Fruit fly (Drosophila melanogaster) whole organism, prepupa: Measurements from ENCODE around the gene htk.

Experiments used
- Blimp-1 ChIP-seq: fragments of 200-800 bp; sonication (Bioruptor generic); optimal IDR thresholded peaks from 3 replicates; lab custom pipeline; 2017; ENCODE audit warnings: missing biosample characterization, missing genetic modification characterization, mild to moderate bottlenecking, moderate library complexity, missing genetic modification reagents
- CG10631 ChIP-seq: fragments of 200-800 bp; sonication (Bioruptor generic); optimal IDR thresholded peaks from 2 replicates; lab custom pipeline; 2016; ENCODE audit warnings: missing biosample characterization, missing genetic modification characterization
- CG10669 ChIP-seq: fragments of 200-800 bp; sonication (Bioruptor generic); optimal IDR thresholded peaks from 3 replicates; lab custom pipeline; 2018; ENCODE audit warnings: missing biosample characterization, mild to moderate bottlenecking, missing genetic modification characterization, moderate library complexity
- CG11294 ChIP-seq: fragments of 200-800 bp; sonication (Bioruptor generic); IDR thresholded peaks from 2 replicates; pipeline ENCODE4 v1.3.6; 2022; ENCODE audit warnings: missing biosample characterization, missing genetic modification characterization
- CG11762 ChIP-seq: fragments of 200-800 bp; sonication (Bioruptor generic); optimal IDR thresholded peaks from 3 replicates; lab custom pipeline; 2016; ENCODE audit warnings: missing biosample characterization, missing genetic modification characterization; ENCODE audit not compliant: insufficient read depth
- CG11902 ChIP-seq: fragments of 200-800 bp; sonication (Bioruptor generic); optimal IDR thresholded peaks from 3 replicates; lab custom pipeline; 2016; ENCODE audit warnings: missing biosample characterization, missing genetic modification characterization
- CG15336 ChIP-seq: fragments of 200-800 bp; sonication (Bioruptor generic); IDR thresholded peaks from 2 replicates; pipeline ENCODE4 v1.3.6; 2022; ENCODE audit warnings: missing biosample characterization, missing genetic modification characterization
- CG1621 ChIP-seq: fragments of 200-800 bp; sonication (Bioruptor generic); optimal IDR thresholded peaks from 3 replicates; lab custom pipeline; 2018; ENCODE audit warnings: missing biosample characterization, mild to moderate bottlenecking, missing genetic modification characterization
- CG16779 ChIP-seq: fragments of 200-800 bp; sonication (Bioruptor generic); optimal IDR thresholded peaks from 3 replicates; lab custom pipeline; 2017; ENCODE audit warnings: missing biosample characterization, mild to moderate bottlenecking, missing genetic modification characterization
- CG3032 ChIP-seq: fragments of 200-800 bp; optimal IDR thresholded peaks from 2 replicates; lab custom pipeline; 2019; ENCODE audit warnings: missing biosample characterization, mild to moderate bottlenecking, missing genetic modification characterization, moderate library complexity
- CG31627 ChIP-seq: fragments of 200-800 bp; sonication (Bioruptor generic); optimal IDR thresholded peaks from 3 replicates; lab custom pipeline; 2016; ENCODE audit warnings: missing biosample characterization, missing genetic modification characterization
- CG32006 ChIP-seq: fragments of 200-800 bp; sonication (Bioruptor generic); optimal IDR thresholded peaks from 3 replicates; lab custom pipeline; 2017; ENCODE audit warnings: missing biosample characterization, mild to moderate bottlenecking, missing genetic modification characterization
- CG34406 ChIP-seq: fragments of 200-800 bp; sonication (Bioruptor generic); optimal IDR thresholded peaks from 3 replicates; lab custom pipeline; 2016; ENCODE audit warnings: missing biosample characterization, missing genetic modification characterization
- CG3919 ChIP-seq: fragments of 200-800 bp; sonication (Bioruptor generic); optimal IDR thresholded peaks from 3 replicates; lab custom pipeline; 2016; ENCODE audit warnings: missing biosample characterization, missing genetic modification characterization
- CG4318 ChIP-seq: fragments of 200-800 bp; sonication (Bioruptor generic); optimal IDR thresholded peaks from 3 replicates; lab custom pipeline; 2017; ENCODE audit warnings: missing biosample characterization, mild to moderate bottlenecking, missing genetic modification characterization
- CG6276 ChIP-seq: fragments of 200-800 bp; sonication (Bioruptor generic); optimal IDR thresholded peaks from 2 replicates; lab custom pipeline; 2017; ENCODE audit warnings: missing biosample characterization, mild to moderate bottlenecking, missing genetic modification characterization
- CG6808 ChIP-seq: fragments of 200-800 bp; sonication (Bioruptor generic); optimal IDR thresholded peaks from 3 replicates; lab custom pipeline; 2017; ENCODE audit warnings: missing biosample characterization, missing genetic modification characterization, mild to moderate bottlenecking, moderate library complexity, missing genetic modification reagents
- CG6854 ChIP-seq: fragments of 200-800 bp; sonication (Bioruptor generic); optimal IDR thresholded peaks from 2 replicates; lab custom pipeline; 2017; ENCODE audit warnings: missing biosample characterization, mild to moderate bottlenecking, missing genetic modification characterization
- CG7368 ChIP-seq: fragments of 200-800 bp; sonication (Bioruptor generic); optimal IDR thresholded peaks from 3 replicates; lab custom pipeline; 2016; ENCODE audit warnings: missing biosample characterization, missing genetic modification characterization
- CG8119 ChIP-seq: fragments of 200-800 bp; sonication (Bioruptor generic); IDR thresholded peaks from 3 replicates; pipeline ENCODE4 v1.3.6; 2022; ENCODE audit warnings: missing biosample characterization, missing genetic modification characterization
- CG8319 ChIP-seq: fragments of 200-800 bp; sonication (Bioruptor generic); optimal IDR thresholded peaks from 3 replicates; lab custom pipeline; 2016; ENCODE audit warnings: missing biosample characterization, missing genetic modification characterization
- CG9139 ChIP-seq: fragments of 200-800 bp; sonication (Bioruptor generic); optimal IDR thresholded peaks from 3 replicates; lab custom pipeline; 2017; ENCODE audit warnings: missing biosample characterization, mild to moderate bottlenecking, missing genetic modification characterization
- Eip75B ChIP-seq: fragments of 200-800 bp; sonication (Bioruptor generic); optimal IDR thresholded peaks from 3 replicates; lab custom pipeline; 2016; ENCODE audit warnings: missing biosample characterization, missing genetic modification characterization
- Eip78C ChIP-seq: fragments of 200-800 bp; sonication (Bioruptor generic); peaks from one replicate; lab custom pipeline; 2016; ENCODE audit warnings: missing biosample characterization, missing genetic modification characterization
- Eip93F ChIP-seq: fragments of 200-800 bp; sonication (Bioruptor generic); optimal IDR thresholded peaks from 2 replicates; lab custom pipeline; 2016; ENCODE audit warnings: missing biosample characterization, mild to moderate bottlenecking, missing genetic modification characterization
- Ets21C ChIP-seq: fragments of 200-800 bp; sonication (Bioruptor generic); optimal IDR thresholded peaks from 3 replicates; lab custom pipeline; 2016; ENCODE audit warnings: missing biosample characterization, missing genetic modification characterization
- Ets96B ChIP-seq: fragments of 200-800 bp; optimal IDR thresholded peaks from 2 replicates; lab custom pipeline; 2019; ENCODE audit warnings: missing biosample characterization, mild to moderate bottlenecking, missing genetic modification characterization, moderate library complexity
- Hr38 ChIP-seq: sonication (Bioruptor generic); optimal IDR thresholded peaks from 2 replicates; lab custom pipeline; 2016; ENCODE audit warnings: missing biosample characterization, missing genetic modification characterization
- Hr4 ChIP-seq: fragments of 200-800 bp; sonication (Bioruptor generic); optimal IDR thresholded peaks from 3 replicates; lab custom pipeline; 2016; ENCODE audit warnings: missing biosample characterization, missing genetic modification characterization
- Lpt ChIP-seq: fragments of 200-800 bp; sonication (Bioruptor generic); optimal IDR thresholded peaks from 3 replicates; lab custom pipeline; 2016; ENCODE audit warnings: missing biosample characterization, missing genetic modification characterization
- Met ChIP-seq: fragments of 200-800 bp; sonication (Bioruptor generic); optimal IDR thresholded peaks from 3 replicates; lab custom pipeline; 2016; ENCODE audit warnings: missing biosample characterization, missing genetic modification characterization
- OdsH ChIP-seq: fragments of 200-800 bp; sonication (Bioruptor generic); optimal IDR thresholded peaks from 3 replicates; lab custom pipeline; 2016; ENCODE audit warnings: missing biosample characterization, missing genetic modification characterization
- Smox ChIP-seq: fragments of 200-800 bp; sonication (Bioruptor generic); optimal IDR thresholded peaks from 3 replicates; lab custom pipeline; 2016; ENCODE audit warnings: missing biosample characterization, missing genetic modification characterization
- Sox102F ChIP-seq: fragments of 200-800 bp; sonication (Bioruptor generic); optimal IDR thresholded peaks from 2 replicates; lab custom pipeline; 2016; ENCODE audit warnings: missing biosample characterization, mild to moderate bottlenecking, missing genetic modification characterization
- Sox14 ChIP-seq: fragments of 200-800 bp; sonication (Bioruptor generic); optimal IDR thresholded peaks from 3 replicates; lab custom pipeline; 2016; ENCODE audit warnings: missing biosample characterization, missing genetic modification characterization
- Sox15 ChIP-seq: fragments of 200-800 bp; sonication (Bioruptor generic); optimal IDR thresholded peaks from 3 replicates; lab custom pipeline; 2016; ENCODE audit warnings: missing biosample characterization, missing genetic modification characterization
- achi ChIP-seq: fragments of 200-800 bp; sonication (Bioruptor generic); optimal IDR thresholded peaks from 3 replicates; lab custom pipeline; 2016; ENCODE audit warnings: missing biosample characterization, missing genetic modification characterization
- acj6 ChIP-seq: fragments of 200-800 bp; sonication (Bioruptor generic); optimal IDR thresholded peaks from 3 replicates; lab custom pipeline; 2016; ENCODE audit warnings: missing biosample characterization, missing genetic modification characterization
- cyc ChIP-seq: fragments of 200-800 bp; sonication (Bioruptor generic); optimal IDR thresholded peaks from 3 replicates; lab custom pipeline; 2016; ENCODE audit warnings: missing biosample characterization, missing genetic modification characterization
- dac ChIP-seq: fragments of 200-800 bp; sonication (Bioruptor generic); optimal IDR thresholded peaks from 2 replicates; lab custom pipeline; 2017; ENCODE audit warnings: missing biosample characterization, mild to moderate bottlenecking, missing genetic modification characterization
- dsx ChIP-seq: fragments of 200-800 bp; optimal IDR thresholded peaks from 3 replicates; lab custom pipeline; 2019; ENCODE audit warnings: missing biosample characterization, mild to moderate bottlenecking, missing genetic modification characterization, moderate library complexity; ENCODE audit not compliant: poor library complexity, severe bottlenecking
- eg ChIP-seq: fragments of 200-800 bp; sonication (Bioruptor generic); IDR thresholded peaks from 3 replicates; pipeline ENCODE4 v1.3.6; 2022; ENCODE audit warnings: missing biosample characterization, missing genetic modification characterization
- fd59A ChIP-seq: fragments of 200-800 bp; sonication (Bioruptor generic); optimal IDR thresholded peaks from 2 replicates; lab custom pipeline; 2017; ENCODE audit warnings: missing biosample characterization, mild to moderate bottlenecking, missing genetic modification characterization, missing genetic modification reagents
- fd85E ChIP-seq: fragments of 200-800 bp; sonication (Bioruptor generic); optimal IDR thresholded peaks from 3 replicates; lab custom pipeline; 2016; ENCODE audit warnings: missing biosample characterization, missing genetic modification characterization
- fkh ChIP-seq: fragments of 200-800 bp; sonication (Bioruptor generic); optimal IDR thresholded peaks from 3 replicates; lab custom pipeline; 2017; ENCODE audit warnings: missing biosample characterization, mild to moderate bottlenecking, missing genetic modification characterization, moderate library complexity
- lz ChIP-seq: fragments of 200-800 bp; sonication (Bioruptor generic); optimal IDR thresholded peaks from 3 replicates; lab custom pipeline; 2016; ENCODE audit warnings: missing biosample characterization, missing genetic modification characterization
- pdm3 ChIP-seq: fragments of 200-800 bp; sonication (Bioruptor generic); optimal IDR thresholded peaks from 3 replicates; lab custom pipeline; 2016; ENCODE audit warnings: missing biosample characterization, missing genetic modification characterization
- salr ChIP-seq, 2 experiments: fragments of 200-800 bp; sonication (Bioruptor generic); optimal IDR thresholded peaks; 3 replicates each; lab custom pipeline; 2016 to 2018; ENCODE audit warnings: missing biosample characterization in 2 of 2, missing genetic modification characterization in 2 of 2, mild to moderate bottlenecking in 1 of 2
- spab ChIP-seq: fragments of 200-800 bp; sonication (Bioruptor generic); optimal IDR thresholded peaks from 2 replicates; lab custom pipeline; 2017; ENCODE audit warnings: missing biosample characterization, mild to moderate bottlenecking, missing genetic modification characterization, missing genetic modification reagents
- ss ChIP-seq, 2 experiments: fragments of 200-800 bp; sonication (Bioruptor generic); optimal IDR thresholded peaks; 2 replicates in 1 of 2; 3 replicates in 1 of 2; lab custom pipeline; 2017 to 2018; ENCODE audit warnings: mild to moderate bottlenecking in 2 of 2, missing biosample characterization in 2 of 2, missing genetic modification characterization in 2 of 2, moderate library complexity in 1 of 2
- svp ChIP-seq: fragments of 200-800 bp; sonication (Bioruptor generic); peaks from one replicate; lab custom pipeline; 2016; ENCODE audit warnings: missing biosample characterization, missing genetic modification characterization
- topi ChIP-seq: fragments of 200-800 bp; sonication (Bioruptor generic); optimal IDR thresholded peaks from 3 replicates; lab custom pipeline; 2016; ENCODE audit warnings: missing biosample characterization, missing genetic modification characterization
- vri ChIP-seq: fragments of 200-800 bp; sonication (Bioruptor generic); optimal IDR thresholded peaks from 3 replicates; lab custom pipeline; 2016; ENCODE audit warnings: missing biosample characterization, mild to moderate bottlenecking, missing genetic modification characterization

Gene htk

DNA sequence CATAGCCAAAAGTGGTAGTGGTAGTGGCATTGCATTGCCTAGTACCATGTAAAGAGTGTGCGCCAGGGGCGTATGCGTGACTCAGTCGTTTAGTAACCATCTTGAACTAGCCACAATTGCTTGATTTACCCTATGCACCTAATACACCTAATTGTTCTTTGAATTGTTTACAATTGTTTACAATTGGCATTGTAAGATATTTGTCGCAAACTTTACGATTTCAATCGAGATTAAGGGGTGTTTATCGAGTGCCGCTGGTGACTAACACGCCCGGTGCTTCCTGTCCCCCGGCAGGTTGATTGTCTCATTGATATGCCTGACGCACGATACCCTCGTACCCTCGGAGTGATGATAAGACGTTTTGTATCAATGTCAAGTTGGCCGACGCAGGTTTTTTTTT is 6.4 kb upstream of the htk start:
- TF ChIP-seq dac (GFP tag; lab: Kevin White, UChicago): no peak
- no peak for TF ChIP-seq CG16779 (tag; lab: Kevin White, UChicago)
- TF ChIP-seq Sox14: no peak
- TF ChIP-seq CG8319: no peak
- no peak for TF ChIP-seq CG6808 (GFP tag; lab: Kevin White, UChicago)
- TF ChIP-seq CG3919 (GFP tag; lab: Kevin White, UChicago): no peak
- TF ChIP-seq spab (GFP tag; lab: Kevin White, UChicago): no peak
- TF ChIP-seq salr (GFP tag; optimal IDR thresholded peaks at IDR 0.05; lab: Kevin White, UChicago): no peak
- no peak for TF ChIP-seq CG10669 (GFP tag; lab: Kevin White, UChicago)
- TF ChIP-seq Eip93F: no peak
- peak; percentile 34 for TF ChIP-seq Hr4 (GFP tag; lab: Kevin White, UChicago)
- TF ChIP-seq CG31627: no peak
- TF ChIP-seq CG11762 (GFP tag; lab: Kevin White, UChicago): no peak
- TF ChIP-seq CG10631: peak; percentile 9
- no peak for TF ChIP-seq ss (GFP tag; optimal IDR thresholded peaks at IDR 0.05; lab: Kevin White, UChicago)
- TF ChIP-seq eg (GFP tag; lab: Robert Waterston, UW): peak; percentile 48; the same call in 1 of the 3 replicates
- TF ChIP-seq CG4318: no peak
- TF ChIP-seq CG3032 (tag; lab: Kevin White, UChicago): peak; percentile 36
- TF ChIP-seq CG32006 (GFP tag; lab: Kevin White, UChicago): peak; percentile 48
- TF ChIP-seq CG1621 (tag; lab: Kevin White, UChicago): no peak
- no peak for TF ChIP-seq Blimp-1 (GFP tag; lab: Kevin White, UChicago)
- peak; percentile 11 for TF ChIP-seq achi (GFP tag; lab: Kevin White, UChicago)
- TF ChIP-seq CG6276 (GFP tag; lab: Kevin White, UChicago): no peak
- TF ChIP-seq Hr38 (GFP tag; lab: Kevin White, UChicago): no peak
- no peak for TF ChIP-seq CG11294
- TF ChIP-seq OdsH (GFP tag; lab: Kevin White, UChicago): peak; percentile 22
- no peak for TF ChIP-seq Lpt (GFP tag; lab: Kevin White, UChicago)
- TF ChIP-seq Eip78C: peak; percentile 77
- TF ChIP-seq CG9139: no peak
- no peak for TF ChIP-seq vri (GFP tag; lab: Kevin White, UChicago)
- TF ChIP-seq Sox102F (GFP tag; lab: Kevin White, UChicago): no peak
- TF ChIP-seq svp (GFP tag; lab: Kevin White, UChicago): peak; percentile 77
- TF ChIP-seq Smox: no peak
- TF ChIP-seq CG7368 (GFP tag; lab: Kevin White, UChicago): no peak
- TF ChIP-seq fkh (GFP tag; lab: Kevin White, UChicago): no peak
- TF ChIP-seq dsx (GFP tag; lab: Kevin White, UChicago): peak; percentile 3
- no peak for TF ChIP-seq fd85E (GFP tag; lab: Kevin White, UChicago)
- no peak for TF ChIP-seq Met
- TF ChIP-seq acj6 (GFP tag; lab: Kevin White, UChicago): peak; percentile 12
- TF ChIP-seq CG34406: no peak
- TF ChIP-seq CG11902 (GFP tag; lab: Kevin White, UChicago): no peak
- TF ChIP-seq fd59A (GFP tag; lab: Kevin White, UChicago): peak; percentile 7
- TF ChIP-seq lz: peak; percentile 9
- TF ChIP-seq CG15336 (GFP tag; lab: Robert Waterston, UW): no peak
- TF ChIP-seq Ets21C (GFP tag; lab: Kevin White, UChicago): no peak
- TF ChIP-seq cyc (GFP tag; lab: Kevin White, UChicago): no peak
- peak; percentile 23 for TF ChIP-seq Eip75B (GFP tag; lab: Kevin White, UChicago)
- TF ChIP-seq CG6854 (GFP tag; lab: Kevin White, UChicago): no peak
- TF ChIP-seq Sox15 (GFP tag; lab: Kevin White, UChicago): no peak
- no peak for TF ChIP-seq topi (GFP tag; lab: Kevin White, UChicago)
- TF ChIP-seq CG8119 (GFP tag; lab: Robert Waterston, UW): peak; percentile 45; the same call in 2 of the 3 replicates
- no peak for TF ChIP-seq Ets96B (tag; lab: Kevin White, UChicago)
- TF ChIP-seq pdm3: peak; percentile 40
